Fruit fly (Drosophila melanogaster) whole organism: Measurements from ENCODE around the gene CG9632.

Experiments used
- EcR ChIP-seq, 2 experiments: fragments of >200 bp; optimal IDR thresholded peaks; 2 replicates each; lab custom pipeline; 2017; ENCODE audit warnings: missing biosample characterization in 2 of 2, missing genetic modification characterization in 2 of 2, missing genetic modification reagents in 2 of 2
- pan ChIP-seq: fragments of >200 bp; optimal IDR thresholded peaks from 2 replicates; lab custom pipeline; 2017
- psq ChIP-seq: fragments of >200 bp; optimal IDR thresholded peaks from 2 replicates; lab custom pipeline; 2017
- usp ChIP-seq: fragments of >200 bp; optimal IDR thresholded peaks from 2 replicates; lab custom pipeline; 2017; ENCODE audit warnings: missing biosample characterization, missing genetic modification characterization, mixed read lengths

- no peak for TF ChIP-seq psq
- TF ChIP-seq usp (GFP tag; lab: Kevin White, UChicago): no peak
- TF ChIP-seq pan (lab: Kevin White, UChicago): no peak
- TF ChIP-seq EcR (GFP tag; optimal IDR thresholded peaks at IDR 0.05; lab: Kevin White, UChicago): no peak
Measured at dm6 chr3R:15833332-15833731, 26.7 kb upstream of the CG9632 start, which contains the start of gene CG43318.
